Worm (Caenorhabditis elegans) whole organism, L3 larva: ENCODE measurements around the gene lpr-3.

ENCODE experiments used
- aly-2 ChIP-seq: fragments of 150-350 bp; optimal IDR thresholded peaks from 2 replicates; lab custom pipeline; 2014; ENCODE audit warnings: missing biosample characterization, missing genetic modification characterization
- egl-27 ChIP-seq: sonication (generic microtip); optimal IDR thresholded peaks from 4 replicates; lab custom pipeline; 2017; ENCODE audit warnings: missing biosample characterization, missing genetic modification reagents, missing genetic modification characterization
- fkh-2 ChIP-seq: fragments of 150-350 bp; optimal IDR thresholded peaks from 2 replicates; lab custom pipeline; 2014; ENCODE audit warnings: missing biosample characterization, missing genetic modification reagents, missing genetic modification characterization
- lin-39 ChIP-seq: fragments of 150-350 bp; optimal IDR thresholded peaks from 2 replicates; lab custom pipeline; 2018; ENCODE audit warnings: missing biosample characterization, missing genetic modification reagents, missing genetic modification characterization
- nhr-237 ChIP-seq: fragments of 150-350 bp; optimal IDR thresholded peaks from 2 replicates; lab custom pipeline; 2014; ENCODE audit warnings: missing biosample characterization, missing genetic modification characterization
- ztf-11 ChIP-seq: fragments of 150-350 bp; optimal IDR thresholded peaks from 2 replicates; lab custom pipeline; 2014; ENCODE audit warnings: missing biosample characterization, missing genetic modification characterization

ce11 chrX:11060940-11061339, 3.7 kb downstream of the lpr-3 start:
- TF ChIP-seq ztf-11 (no peak), aly-2 (no peak), lin-39 (tag; lab: Kevin White, UChicago) (no peak), fkh-2 (no peak), nhr-237 (tag; lab: Kevin White, UChicago) (no peak), egl-27 (tag; lab: Kevin White, UChicago) (no peak)
